Worm (Caenorhabditis elegans): ENCODE results near the gene F38B2.2.
A peak's percentile ranks its signal among the peaks of the same experiment; 100 is the strongest.

ce11 chrX:11299642-11300307 is 20.6 kb upstream of the F38B2.2 start, which contains the start of the genes snrp-40.1 and F08G12.3:
- TF ChIP-seq him-1 (tag; optimal IDR thresholded peaks at IDR 0.05), result peak; percentile 37
- no peak for TF ChIP-seq W03F9.2 (tag; optimal IDR thresholded peaks at IDR 0.05)
- no peak for TF ChIP-seq dao-5 (tag; optimal IDR thresholded peaks at IDR 0.05)

Measured in whole organism, L4/young adult.